Worm (Caenorhabditis elegans) whole organism, mixed stage, embryonic: ENCODE data around the gene col-9.

ENCODE experiments used
- elt-3 ChIP-seq: fragments of 150-350 bp; optimal IDR thresholded peaks from 2 replicates; lab custom pipeline; 2014; ENCODE audit warnings: missing biosample characterization, missing genetic modification characterization
- pha-4 ChIP-seq: fragments of 150-350 bp; optimal IDR thresholded peaks from 2 replicates; lab custom pipeline; 2018; ENCODE audit warnings: missing biosample characterization, missing genetic modification reagents, missing genetic modification characterization
- sem-2 ChIP-seq: fragments of 200-800 bp; sonication (Bioruptor generic); optimal IDR thresholded peaks from 2 replicates; lab custom pipeline; 2018; ENCODE audit warnings: mild to moderate bottlenecking, missing genetic modification characterization, missing compliant biosample characterization
- snpc-4 ChIP-seq: fragments of 150-350 bp; optimal IDR thresholded peaks from 2 replicates; lab custom pipeline; 2014; ENCODE audit warnings: missing biosample characterization, missing genetic modification characterization

DNA sequence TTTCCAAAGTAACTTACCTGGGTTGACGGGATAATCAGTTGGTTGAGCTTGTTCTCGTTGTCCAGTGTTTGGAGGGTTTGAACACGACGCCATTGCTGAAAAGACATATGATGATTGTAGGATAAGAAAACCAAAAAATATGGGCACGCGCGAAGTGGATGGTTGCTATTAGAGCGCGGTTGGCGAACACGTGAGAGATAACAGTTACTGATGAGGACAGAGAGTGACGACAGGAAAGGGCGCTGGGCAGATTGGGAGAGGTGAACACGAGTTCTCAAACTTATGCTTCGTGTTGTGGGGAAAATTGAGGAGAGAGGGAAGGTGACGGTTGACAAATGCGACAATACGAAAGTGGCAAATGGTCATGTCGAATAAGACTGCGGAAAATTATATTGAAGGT is 14.0 kb downstream of the col-9 start, which contains the start of gene F54B11.8:
- TF ChIP-seq pha-4 (tag; lab: Kevin White, UChicago) (no peak), sem-2 (GFP tag; lab: Kevin White, UChicago) (no peak), snpc-4 (tag; lab: Kevin White, UChicago) (no peak), elt-3 (tag; lab: Kevin White, UChicago) (no peak)
